Worm (Caenorhabditis elegans): Measurements from ENCODE around the gene F16G10.14.

F16G10.14 gene

DNA sequence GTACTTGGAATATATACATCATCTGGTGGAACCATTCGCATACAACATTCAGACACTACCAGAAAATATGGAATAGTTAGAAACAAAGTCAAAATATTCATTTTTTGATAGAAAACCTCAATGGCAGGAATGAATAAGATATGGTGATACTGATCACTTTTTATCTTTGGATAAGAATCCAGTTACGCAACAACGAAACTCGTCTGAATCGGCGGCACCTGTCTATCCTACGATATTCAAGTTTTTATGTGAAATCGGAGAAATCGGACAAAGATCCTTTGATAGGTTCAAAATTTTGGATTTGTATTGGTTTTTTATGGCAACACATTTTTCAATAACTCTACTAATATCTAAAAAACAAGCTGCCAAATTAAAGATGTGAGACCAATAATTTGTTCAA, at the start of gene F16G10.14:
F16G10.14 (minus strand) TSS at position 101 of the 400 bp plus-strand sequence.
- TF ChIP-seq ztf-23 (GFP tag; IDR thresholded peaks at IDR 0.05) (no peak), med-1 (GFP tag; optimal IDR thresholded peaks at IDR 0.05; ENCODE audit: insufficient read depth) (no peak), tab-1 (GFP tag; IDR thresholded peaks at IDR 0.05) (no peak), ztf-29 (GFP tag; IDR thresholded peaks at IDR 0.05) (no peak), cog-1 (tag; optimal IDR thresholded peaks at IDR 0.05) (no peak)

- TF ChIP-seq med-1 (GFP tag; optimal IDR thresholded peaks at IDR 0.05; ENCODE audit: insufficient read depth) = no peak
Measured at ce11 chrII:2446727-2447126, 47.9 kb upstream of the F16G10.14 start.

ce11 chrII:2445164-2445563, 46.4 kb upstream of the F16G10.14 start:
- no peak for TF ChIP-seq tab-1 (GFP tag; IDR thresholded peaks at IDR 0.05)
- TF ChIP-seq T22C8.4 (GFP tag; IDR thresholded peaks at IDR 0.05) = no peak
- TF ChIP-seq klf-2 (GFP tag; conservative IDR thresholded peaks at IDR 0.05) = no peak
- no peak for TF ChIP-seq ztf-23 (GFP tag; IDR thresholded peaks at IDR 0.05)
- no peak for TF ChIP-seq cog-1 (tag; optimal IDR thresholded peaks at IDR 0.05)

ce11 chrII:2442979-2443378, 44.2 kb upstream of the F16G10.14 start, which contains the start of gene vab-19:
Gene vab-19 (plus strand): TSS chrII:2443279.
- TF ChIP-seq ref-1 (GFP tag; conservative IDR thresholded peaks at IDR 0.05) (no peak), ztf-23 (GFP tag; IDR thresholded peaks at IDR 0.05) (no peak), tab-1 (GFP tag; IDR thresholded peaks at IDR 0.05) (no peak), med-1 (GFP tag; optimal IDR thresholded peaks at IDR 0.05; ENCODE audit: insufficient read depth) (no peak), klf-2 (GFP tag; conservative IDR thresholded peaks at IDR 0.05) (no peak), T22C8.4 (GFP tag; IDR thresholded peaks at IDR 0.05) (no peak), cog-1 (tag; optimal IDR thresholded peaks at IDR 0.05) (no peak), flt-1 (GFP tag; IDR thresholded peaks at IDR 0.05) (no peak), ztf-29 (GFP tag; IDR thresholded peaks at IDR 0.05) (no peak)

DNA sequence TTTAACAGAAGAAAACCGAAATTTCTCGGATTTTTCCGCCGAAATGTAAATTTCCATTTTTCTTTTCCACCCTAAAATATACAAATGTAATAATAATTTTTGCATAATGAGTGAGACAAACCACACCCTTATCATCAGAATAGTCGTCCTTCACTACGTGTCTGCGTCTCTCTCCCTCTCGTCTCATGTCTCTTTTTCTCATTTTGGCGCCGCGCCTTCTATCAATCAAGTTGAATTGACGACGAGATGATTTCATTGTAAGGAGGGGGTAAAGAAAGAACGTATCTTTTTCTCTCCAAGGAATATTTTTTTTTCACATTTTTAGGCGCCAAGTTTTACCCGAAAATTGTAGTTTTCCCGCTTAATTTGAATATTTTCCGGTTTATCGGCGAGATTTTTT, 43.5 kb upstream of the F16G10.14 start:
- TF ChIP-seq ref-1 (GFP tag; conservative IDR thresholded peaks at IDR 0.05) (no peak), flt-1 (GFP tag; IDR thresholded peaks at IDR 0.05) (no peak), ztf-23 (GFP tag; IDR thresholded peaks at IDR 0.05) (no peak), cog-1 (tag; optimal IDR thresholded peaks at IDR 0.05) (no peak), klf-2 (GFP tag; conservative IDR thresholded peaks at IDR 0.05) (no peak), med-1 (GFP tag; optimal IDR thresholded peaks at IDR 0.05; ENCODE audit: insufficient read depth) (no peak), ztf-29 (GFP tag; IDR thresholded peaks at IDR 0.05) (no peak), tab-1 (GFP tag; IDR thresholded peaks at IDR 0.05) (no peak), T22C8.4 (GFP tag; IDR thresholded peaks at IDR 0.05) (no peak)

- TF ChIP-seq cog-1 (tag; optimal IDR thresholded peaks at IDR 0.05) (no peak), med-1 (GFP tag; optimal IDR thresholded peaks at IDR 0.05; ENCODE audit: insufficient read depth) (no peak), tab-1 (GFP tag; IDR thresholded peaks at IDR 0.05) (no peak), flt-1 (GFP tag; IDR thresholded peaks at IDR 0.05) (no peak), ztf-29 (GFP tag; IDR thresholded peaks at IDR 0.05) (no peak), T22C8.4 (GFP tag; IDR thresholded peaks at IDR 0.05) (no peak), ztf-23 (GFP tag; IDR thresholded peaks at IDR 0.05) (no peak), ref-1 (GFP tag; conservative IDR thresholded peaks at IDR 0.05) (no peak), klf-2 (GFP tag; conservative IDR thresholded peaks at IDR 0.05) (no peak)
Measured at ce11 chrII:2440312-2440711, 41.5 kb upstream of the F16G10.14 start.

ce11 chrII:2438944-2439343, 40.2 kb upstream of the F16G10.14 start:
- TF ChIP-seq ztf-29 (GFP tag; IDR thresholded peaks at IDR 0.05) = no peak
- TF ChIP-seq T22C8.4 (GFP tag; IDR thresholded peaks at IDR 0.05) = no peak
- no peak for TF ChIP-seq ref-1 (GFP tag; conservative IDR thresholded peaks at IDR 0.05)
- TF ChIP-seq cog-1 (tag; optimal IDR thresholded peaks at IDR 0.05) = no peak
- no peak for TF ChIP-seq flt-1 (GFP tag; IDR thresholded peaks at IDR 0.05)
- TF ChIP-seq klf-2 (GFP tag; conservative IDR thresholded peaks at IDR 0.05) = no peak
- TF ChIP-seq tab-1 (GFP tag; IDR thresholded peaks at IDR 0.05) = no peak
- TF ChIP-seq ztf-23 (GFP tag; IDR thresholded peaks at IDR 0.05) = no peak

- TF ChIP-seq ztf-23 (GFP tag; IDR thresholded peaks at IDR 0.05) (no peak), ztf-29 (GFP tag; IDR thresholded peaks at IDR 0.05) (no peak), flt-1 (GFP tag; IDR thresholded peaks at IDR 0.05) (no peak), med-1 (GFP tag; optimal IDR thresholded peaks at IDR 0.05; ENCODE audit: insufficient read depth) (no peak), klf-2 (GFP tag; conservative IDR thresholded peaks at IDR 0.05) (no peak), tab-1 (GFP tag; IDR thresholded peaks at IDR 0.05) (no peak)
Measured at ce11 chrII:2438180-2438579, 39.4 kb upstream of the F16G10.14 start.

DNA sequence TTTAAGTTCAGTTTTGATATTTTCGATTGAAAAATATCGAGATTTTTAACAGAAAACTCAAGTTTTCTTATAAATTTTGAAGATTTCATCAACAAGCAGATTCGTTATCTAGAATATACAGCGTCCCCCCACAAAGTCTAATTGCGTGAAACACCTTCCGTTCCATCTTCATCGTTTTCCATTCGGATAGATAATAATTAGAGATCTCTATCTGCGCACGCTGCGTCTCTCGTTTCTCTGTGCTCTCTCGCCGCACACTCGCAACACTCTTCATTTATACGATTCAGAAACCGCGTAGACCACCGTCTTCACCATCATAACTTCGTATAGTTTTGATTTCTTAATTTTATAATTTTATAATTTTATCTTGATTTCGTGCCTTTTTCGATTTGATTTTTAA, 38.0 kb upstream of the F16G10.14 start:
- no peak for TF ChIP-seq ztf-29 (GFP tag; IDR thresholded peaks at IDR 0.05)

ce11 chrII:2435566-2435965, 36.8 kb upstream of the F16G10.14 start:
- TF ChIP-seq T22C8.4 (GFP tag; IDR thresholded peaks at IDR 0.05) (no peak), klf-2 (GFP tag; conservative IDR thresholded peaks at IDR 0.05) (no peak), cog-1 (tag; optimal IDR thresholded peaks at IDR 0.05) (no peak), ztf-29 (GFP tag; IDR thresholded peaks at IDR 0.05) (no peak), flt-1 (GFP tag; IDR thresholded peaks at IDR 0.05) (no peak), ztf-23 (GFP tag; IDR thresholded peaks at IDR 0.05) (no peak), ref-1 (GFP tag; conservative IDR thresholded peaks at IDR 0.05) (no peak), med-1 (GFP tag; optimal IDR thresholded peaks at IDR 0.05; ENCODE audit: insufficient read depth) (no peak), tab-1 (GFP tag; IDR thresholded peaks at IDR 0.05) (no peak)

ce11 chrII:2431972-2432371, 33.2 kb upstream of the F16G10.14 start, which contains the start of gene ceh-86:
Gene ceh-86 (minus strand): TSS chrII:2432072.
- TF ChIP-seq ztf-23 (GFP tag; IDR thresholded peaks at IDR 0.05) (no peak), T22C8.4 (GFP tag; IDR thresholded peaks at IDR 0.05) (no peak), med-1 (GFP tag; optimal IDR thresholded peaks at IDR 0.05; ENCODE audit: insufficient read depth) (no peak)
